Worm (Caenorhabditis elegans): ENCODE data around the gene F21F8.5.

The F21F8.5 gene

DNA sequence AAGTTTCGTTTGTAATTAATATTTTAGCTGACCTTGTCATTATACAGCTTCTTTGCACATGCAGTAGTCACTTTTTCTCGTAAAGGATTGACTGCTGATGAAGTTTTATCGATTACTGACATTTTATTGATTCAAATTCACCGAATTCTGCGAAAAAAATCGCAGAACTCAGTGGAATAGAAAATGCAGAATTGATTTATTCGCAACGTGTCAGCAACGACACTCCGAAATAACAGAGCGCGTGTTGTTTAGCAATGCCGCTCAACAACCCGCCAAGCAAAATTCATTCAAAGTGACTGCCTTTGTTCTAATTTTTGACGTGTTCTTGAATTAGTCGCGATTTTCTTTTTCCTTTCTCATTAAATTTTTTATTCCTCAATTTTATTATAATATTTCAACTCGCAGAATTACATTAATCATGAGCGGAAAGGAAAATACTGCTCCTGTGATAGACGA lies 45.0 kb downstream of the F21F8.5 start, which contains the start of the genes cogc-6 and air-1 (continued):
- TF ChIP-seq aly-2 (tag; optimal IDR thresholded peaks at IDR 0.05) (no peak), egl-27 (tag; optimal IDR thresholded peaks at IDR 0.05) (no peak)

DNA sequence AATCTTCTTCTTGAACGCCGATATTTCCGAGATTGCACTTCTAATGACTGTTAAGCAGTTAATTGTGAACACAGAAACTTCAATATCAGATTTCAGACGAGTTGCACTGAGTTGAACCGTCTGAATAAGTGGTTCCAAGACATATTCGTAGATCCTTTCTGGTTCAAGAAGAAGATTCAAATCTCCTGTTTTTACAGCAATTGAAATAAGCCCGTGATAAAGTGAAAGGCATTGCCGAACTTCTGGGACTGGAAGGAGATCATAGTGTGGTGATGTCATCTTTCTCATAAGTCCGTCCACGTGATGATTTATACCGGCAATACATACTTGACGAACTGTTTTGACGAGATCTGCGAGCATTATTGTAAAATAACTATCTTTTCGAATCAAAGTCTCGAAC lies 46.6 kb downstream of the F21F8.5 start:
- TF ChIP-seq nhr-10 (tag; optimal IDR thresholded peaks at IDR 0.05) (no peak), nhr-23 (tag; optimal IDR thresholded peaks at IDR 0.05) (no peak), elt-3 (tag; optimal IDR thresholded peaks at IDR 0.05) (no peak), unc-62 (GFP tag; optimal IDR thresholded peaks at IDR 0.05) (no peak), elt-1 (tag; optimal IDR thresholded peaks at IDR 0.05) (no peak), lin-39 (tag; optimal IDR thresholded peaks at IDR 0.05) (no peak), nhr-25 (tag; optimal IDR thresholded peaks at IDR 0.05) (no peak), ceh-82 (tag; optimal IDR thresholded peaks at IDR 0.05) (no peak), nhr-237 (tag; optimal IDR thresholded peaks at IDR 0.05) (no peak), aly-2 (tag; optimal IDR thresholded peaks at IDR 0.05) (no peak), sem-4 (tag; optimal IDR thresholded peaks at IDR 0.05) (no peak), fos-1 (tag; optimal IDR thresholded peaks at IDR 0.05) (no peak), nhr-12 (tag; optimal IDR thresholded peaks at IDR 0.05) (no peak), mab-5 (tag; optimal IDR thresholded peaks at IDR 0.05) (no peak), nhr-129 (tag; optimal IDR thresholded peaks at IDR 0.05) (no peak), crh-2 (tag; optimal IDR thresholded peaks at IDR 0.05) (no peak), blmp-1 (tag; optimal IDR thresholded peaks at IDR 0.05; ENCODE audit: insufficient read depth) (no peak)

DNA sequence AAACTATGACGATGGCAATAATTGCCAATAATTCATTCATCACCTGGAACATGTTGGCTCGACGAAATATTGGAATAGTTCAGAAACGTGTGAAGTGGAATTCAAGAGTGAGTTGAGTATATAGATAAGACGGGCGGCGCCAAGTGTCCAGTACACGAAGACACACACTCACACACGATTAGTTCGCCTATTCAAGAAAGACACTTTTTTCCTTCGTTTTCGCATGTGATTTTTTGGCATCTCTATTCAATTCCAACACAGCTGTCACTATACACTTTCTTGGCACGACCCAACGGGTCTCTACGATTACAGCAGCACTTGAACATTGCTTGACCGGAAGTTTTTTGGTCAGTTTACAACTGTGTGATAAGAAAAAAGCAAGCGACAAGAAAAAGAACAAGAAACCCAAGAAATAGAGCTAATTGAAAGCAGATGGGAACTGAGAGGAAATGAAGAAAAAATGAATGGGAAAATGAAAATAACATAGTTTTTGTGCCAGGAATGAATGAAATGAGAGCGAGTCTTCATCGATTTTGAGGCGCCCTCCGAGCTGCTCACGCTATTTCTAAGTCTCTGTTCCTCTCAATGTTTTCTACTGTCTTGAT lies 48.4 kb downstream of the F21F8.5 start, which contains the start of gene K07C11.8:
Gene K07C11.8, minus strand, starts transcription at position 224 of the 605 bp plus-strand sequence.
- TF ChIP-seq nhr-21 (tag; optimal IDR thresholded peaks at IDR 0.05) (no peak), nhr-237 (tag; optimal IDR thresholded peaks at IDR 0.05) (no peak), unc-55 (GFP tag; optimal IDR thresholded peaks at IDR 0.05) (peak; percentile 39), egl-27 (tag; optimal IDR thresholded peaks at IDR 0.05) (no peak), peb-1 (tag; optimal IDR thresholded peaks at IDR 0.05) (no peak), fos-1 (tag; optimal IDR thresholded peaks at IDR 0.05) (peak; percentile 11), nhr-6 (tag; optimal IDR thresholded peaks at IDR 0.05) (no peak), elt-3 (tag; optimal IDR thresholded peaks at IDR 0.05) (no peak), aly-2 (tag; optimal IDR thresholded peaks at IDR 0.05) (no peak), lin-39 (tag; optimal IDR thresholded peaks at IDR 0.05) (no peak), nhr-25 (tag; optimal IDR thresholded peaks at IDR 0.05) (no peak), unc-62 (GFP tag; optimal IDR thresholded peaks at IDR 0.05) (no peak), nhr-12 (tag; optimal IDR thresholded peaks at IDR 0.05) (no peak), blmp-1 (tag; optimal IDR thresholded peaks at IDR 0.05; ENCODE audit: insufficient read depth) (no peak)

DNA sequence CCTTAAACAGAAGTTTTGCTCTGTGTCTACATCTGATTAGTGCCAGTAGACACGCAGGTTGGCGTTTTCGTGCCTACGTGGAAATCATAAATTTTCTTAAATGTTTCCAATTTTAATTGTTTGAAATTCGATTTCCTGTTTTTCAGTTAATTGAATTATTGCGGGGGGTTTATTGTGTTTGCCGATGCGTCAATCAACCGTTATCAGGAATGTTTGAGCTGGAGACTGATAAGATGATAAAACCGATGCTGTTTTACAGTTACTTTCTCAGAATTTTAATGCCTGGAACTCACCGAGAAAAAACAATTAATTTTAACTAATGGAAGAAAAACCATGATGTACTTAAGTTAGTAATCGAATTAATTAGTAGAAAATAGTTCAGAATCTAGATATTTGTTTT lies 49.0 kb downstream of the F21F8.5 start:
- TF ChIP-seq fos-1 (tag; optimal IDR thresholded peaks at IDR 0.05) (peak; percentile 71), alr-1 (tag; optimal IDR thresholded peaks at IDR 0.05) (no peak), mab-5 (tag; optimal IDR thresholded peaks at IDR 0.05) (no peak), F13H6.1 (tag; optimal IDR thresholded peaks at IDR 0.05) (peak; percentile 13), crh-2 (tag; optimal IDR thresholded peaks at IDR 0.05) (peak; percentile 12), elt-1 (tag; optimal IDR thresholded peaks at IDR 0.05) (no peak), sma-9 (GFP tag; optimal IDR thresholded peaks at IDR 0.05) (peak; percentile 23), sma-9 (tag; optimal IDR thresholded peaks at IDR 0.05) (no peak), gmeb-1 (tag; optimal IDR thresholded peaks at IDR 0.05) (peak; percentile 23)
